Fruit fly (Drosophila melanogaster): ENCODE data around the gene wap.
A peak's percentile ranks its signal among the peaks of the same experiment; 100 is the strongest.

dm6 chrX:22477689-22478590, 22.7 kb upstream of the wap start:
- TF ChIP-seq psq (GFP tag; optimal IDR thresholded peaks at IDR 0.05) (no peak), pan (optimal IDR thresholded peaks at IDR 0.05) (no peak), Vsx2 (GFP tag; optimal IDR thresholded peaks at IDR 0.05; ENCODE audit: partially characterized antibody) (no peak), Dfd (GFP tag; optimal IDR thresholded peaks at IDR 0.05) (no peak), sv (GFP tag; optimal IDR thresholded peaks at IDR 0.05) (no peak), ey (GFP tag; optimal IDR thresholded peaks at IDR 0.05) (no peak), tai (GFP tag; optimal IDR thresholded peaks at IDR 0.05) (no peak), Myc (optimal IDR thresholded peaks at IDR 0.05) (no peak), woc (GFP tag; optimal IDR thresholded peaks at IDR 0.05) (no peak), OdsH (GFP tag; optimal IDR thresholded peaks at IDR 0.05) (no peak), Dif (GFP tag; optimal IDR thresholded peaks at IDR 0.05; ENCODE audit: partially characterized antibody) (no peak), fru (GFP tag; optimal IDR thresholded peaks at IDR 0.05) (no peak), N (GFP tag; optimal IDR thresholded peaks at IDR 0.05) (no peak), Rel (GFP tag; optimal IDR thresholded peaks at IDR 0.05) (no peak), Rel (tag; optimal IDR thresholded peaks at IDR 0.05) (peak; percentile 32)
